Fruit fly (Drosophila melanogaster) whole organism, embryonic: Measurements from ENCODE around the gene fit.

Source experiments
- Abd-B ChIP-seq: fragments of 200-800 bp; sonication (Bioruptor generic); optimal IDR thresholded peaks from 2 replicates; lab custom pipeline; 2018; ENCODE audit warnings: missing biosample characterization, mild to moderate bottlenecking, missing genetic modification characterization, moderate library complexity
- Atf-2 ChIP-seq: fragments of 200-800 bp; sonication (Bioruptor generic); optimal IDR thresholded peaks from 2 replicates; lab custom pipeline; 2016; ENCODE audit warnings: missing biosample characterization, missing genetic modification characterization
- Bdp1 ChIP-seq: fragments of 200-800 bp; sonication (Bioruptor generic); optimal IDR thresholded peaks from 3 replicates; lab custom pipeline; 2016; ENCODE audit warnings: missing biosample characterization, missing genetic modification characterization
- CG10366 ChIP-seq: fragments of 200-800 bp; sonication (Bioruptor generic); IDR thresholded peaks from 2 replicates; pipeline ENCODE4 v1.3.6; 2022; ENCODE audit warnings: missing biosample characterization, missing genetic modification characterization
- CG11504 ChIP-seq: fragments of 200-800 bp; sonication (Bioruptor generic); optimal IDR thresholded peaks from 3 replicates; lab custom pipeline; 2019; ENCODE audit warnings: missing biosample characterization, mild to moderate bottlenecking, missing genetic modification characterization, moderate library complexity
- CG12391 ChIP-seq: fragments of 200-800 bp; sonication (Bioruptor generic); optimal IDR thresholded peaks from 3 replicates; lab custom pipeline; 2018; ENCODE audit warnings: missing biosample characterization, mild to moderate bottlenecking, missing genetic modification characterization, moderate library complexity
- CG13424 ChIP-seq: fragments of 200-800 bp; sonication (Bioruptor generic); optimal IDR thresholded peaks from 2 replicates; lab custom pipeline; 2019; ENCODE audit warnings: missing biosample characterization, mild to moderate bottlenecking, missing genetic modification characterization, moderate library complexity
- CG14050 ChIP-seq: fragments of 200-800 bp; sonication (Bioruptor generic); IDR thresholded peaks from 3 replicates; pipeline ENCODE4 v1.3.6; 2022; ENCODE audit warnings: missing biosample characterization, missing genetic modification characterization
- CG15073 ChIP-seq: fragments of 200-800 bp; sonication (Bioruptor generic); optimal IDR thresholded peaks from 2 replicates; lab custom pipeline; 2016; ENCODE audit warnings: missing biosample characterization, missing genetic modification characterization
- CG2199 ChIP-seq: fragments of 200-800 bp; sonication (Bioruptor generic); IDR thresholded peaks from 3 replicates; pipeline ENCODE4 v1.3.6; 2022; ENCODE audit warnings: missing biosample characterization, missing genetic modification characterization
- CG2678 ChIP-seq: fragments of 200-800 bp; sonication (Bioruptor generic); optimal IDR thresholded peaks from 3 replicates; lab custom pipeline; 2019; ENCODE audit warnings: missing biosample characterization, mild to moderate bottlenecking, missing genetic modification characterization, moderate library complexity
- CG31365 ChIP-seq: fragments of 200-800 bp; sonication (Bioruptor generic); optimal IDR thresholded peaks from 2 replicates; lab custom pipeline; 2018; ENCODE audit warnings: missing biosample characterization, mild to moderate bottlenecking, missing genetic modification characterization
- CG32767 ChIP-seq: fragments of 200-800 bp; sonication (Bioruptor generic); IDR thresholded peaks from 2 replicates; pipeline ENCODE4 v1.3.6; 2022; ENCODE audit warnings: missing biosample characterization, missing genetic modification characterization
- CG33213 ChIP-seq: fragments of 200-800 bp; sonication (Bioruptor generic); optimal IDR thresholded peaks from 3 replicates; lab custom pipeline; 2016; ENCODE audit warnings: missing biosample characterization, missing genetic modification characterization
- CG6683 ChIP-seq: fragments of 200-800 bp; sonication (Bioruptor generic); optimal IDR thresholded peaks from 2 replicates; lab custom pipeline; 2017; ENCODE audit warnings: missing biosample characterization, mild to moderate bottlenecking, missing genetic modification characterization, missing genetic modification reagents
- CG6813 ChIP-seq: fragments of 200-800 bp; sonication (Bioruptor generic); optimal IDR thresholded peaks from 2 replicates; lab custom pipeline; 2017; ENCODE audit warnings: missing biosample characterization, missing genetic modification characterization, mild to moderate bottlenecking, moderate library complexity, missing genetic modification reagents
- CG8478 ChIP-seq: fragments of >200 bp; optimal IDR thresholded peaks from 2 replicates; lab custom pipeline; 2018
- Chrac-16 ChIP-seq: fragments of 200-800 bp; sonication (Bioruptor generic); optimal IDR thresholded peaks from 3 replicates; lab custom pipeline; 2016; ENCODE audit warnings: missing biosample characterization, missing genetic modification characterization
- Dad ChIP-seq: fragments of 200-800 bp; sonication (Bioruptor generic); optimal IDR thresholded peaks from 3 replicates; lab custom pipeline; 2016; ENCODE audit warnings: missing biosample characterization, missing genetic modification characterization
- Dip3 ChIP-seq: fragments of 200-800 bp; sonication (Bioruptor generic); optimal IDR thresholded peaks from 3 replicates; lab custom pipeline; 2016; ENCODE audit warnings: missing biosample characterization, missing genetic modification characterization
- Eip74EF ChIP-seq, 2 experiments: fragments of 200-800 bp in 1 of 2; fragments of >200 bp in 1 of 2; sonication (Bioruptor generic) in 1 of 2; optimal IDR thresholded peaks; 2 replicates each; lab custom pipeline; 2017 to 2019; ENCODE audit warnings: missing biosample characterization in 2 of 2, missing genetic modification characterization in 2 of 2, mild to moderate bottlenecking in 1 of 2, moderate library complexity in 1 of 2
- Fer3 ChIP-seq: fragments of 200-800 bp; sonication (Bioruptor generic); optimal IDR thresholded peaks from 2 replicates; lab custom pipeline; 2018; ENCODE audit warnings: missing biosample characterization, mild to moderate bottlenecking, missing genetic modification characterization, moderate library complexity
- HmgD ChIP-seq: fragments of 200-800 bp; sonication (Bioruptor generic); optimal IDR thresholded peaks from 3 replicates; lab custom pipeline; 2016; ENCODE audit warnings: missing biosample characterization, missing genetic modification characterization
- Med ChIP-seq: fragments of 200-800 bp; sonication (Bioruptor generic); peaks from one replicate; lab custom pipeline; 2016; ENCODE audit warnings: missing biosample characterization, missing genetic modification characterization, mild to moderate bottlenecking, inconsistent platforms, moderate library complexity
- Myb ChIP-seq: fragments of 200-800 bp; sonication (Bioruptor generic); optimal IDR thresholded peaks from 2 replicates; lab custom pipeline; 2016; ENCODE audit warnings: missing biosample characterization, missing genetic modification characterization
- PHDP ChIP-seq: fragments of 200-800 bp; sonication (Bioruptor generic); optimal IDR thresholded peaks from 3 replicates; lab custom pipeline; 2018; ENCODE audit warnings: missing biosample characterization, mild to moderate bottlenecking, missing genetic modification characterization, moderate library complexity
- Poxn ChIP-seq: fragments of 200-800 bp; sonication (Bioruptor generic); IDR thresholded peaks from 2 replicates; pipeline ENCODE4 v1.3.6; 2022; ENCODE audit warnings: missing biosample characterization, missing genetic modification characterization
- Sox100B ChIP-seq: fragments of 200-800 bp; sonication (Bioruptor generic); optimal IDR thresholded peaks from 3 replicates; lab custom pipeline; 2018; ENCODE audit warnings: missing biosample characterization, mild to moderate bottlenecking, missing genetic modification characterization
- Sox102F ChIP-seq: fragments of 200-800 bp; sonication (Bioruptor generic); optimal IDR thresholded peaks from 2 replicates; lab custom pipeline; 2018; ENCODE audit warnings: missing biosample characterization, mild to moderate bottlenecking, missing genetic modification characterization, moderate library complexity
- ac ChIP-seq: fragments of 200-800 bp; sonication (Bioruptor generic); optimal IDR thresholded peaks from 3 replicates; lab custom pipeline; 2017; ENCODE audit warnings: missing biosample characterization, mild to moderate bottlenecking, missing genetic modification characterization
- ap ChIP-seq: fragments of 200-800 bp; sonication (Bioruptor generic); IDR thresholded peaks from 2 replicates; pipeline ENCODE4 v1.3.6; 2022; ENCODE audit warnings: missing biosample characterization, missing genetic modification characterization
- cas ChIP-seq: fragments of 200-800 bp; sonication (Bioruptor generic); IDR thresholded peaks from 2 replicates; pipeline ENCODE4 v1.3.6; 2022; ENCODE audit warnings: missing biosample characterization, missing genetic modification characterization
- ci ChIP-seq: fragments of 200-800 bp; sonication (Bioruptor generic); IDR thresholded peaks from 3 replicates; pipeline ENCODE4 v1.3.6; 2022; ENCODE audit warnings: missing biosample characterization, missing genetic modification characterization
- da ChIP-seq: fragments of 200-800 bp; sonication (Bioruptor generic); optimal IDR thresholded peaks from 2 replicates; lab custom pipeline; 2016; ENCODE audit warnings: missing biosample characterization, missing genetic modification characterization
- fu2 ChIP-seq: fragments of 200-800 bp; sonication (Bioruptor generic); optimal IDR thresholded peaks from 2 replicates; lab custom pipeline; 2016; ENCODE audit warnings: missing biosample characterization, missing genetic modification characterization
- gsb-n ChIP-seq: fragments of 200-800 bp; sonication (Bioruptor generic); optimal IDR thresholded peaks from 3 replicates; lab custom pipeline; 2018; ENCODE audit warnings: missing biosample characterization, mild to moderate bottlenecking, missing genetic modification characterization
- gt ChIP-seq: fragments of 200-800 bp; sonication (Bioruptor generic); IDR thresholded peaks from 2 replicates; pipeline ENCODE4 v1.3.6; 2022; ENCODE audit warnings: missing biosample characterization, missing genetic modification characterization
- insv ChIP-seq, 2 experiments: fragments of 200-800 bp; sonication (Bioruptor generic); optimal IDR thresholded peaks; 3 replicates each; lab custom pipeline; 2016 to 2018; ENCODE audit warnings: missing biosample characterization in 2 of 2, missing genetic modification characterization in 2 of 2
- mirr ChIP-seq: fragments of 200-800 bp; sonication (Bioruptor generic); optimal IDR thresholded peaks from 3 replicates; lab custom pipeline; 2018; ENCODE audit warnings: missing biosample characterization, mild to moderate bottlenecking, missing genetic modification characterization
- org-1 ChIP-seq: fragments of 200-800 bp; sonication (Bioruptor generic); optimal IDR thresholded peaks from 2 replicates; lab custom pipeline; 2017; ENCODE audit warnings: missing biosample characterization, missing genetic modification characterization
- pho ChIP-seq: fragments of 200-800 bp; sonication (Bioruptor generic); optimal IDR thresholded peaks from 2 replicates; lab custom pipeline; 2016; ENCODE audit warnings: missing biosample characterization, missing genetic modification characterization
- pnt ChIP-seq: fragments of 200-800 bp; sonication (Bioruptor generic); optimal IDR thresholded peaks from 3 replicates; lab custom pipeline; 2016; ENCODE audit warnings: missing biosample characterization, missing genetic modification characterization
- rib ChIP-seq: fragments of 200-800 bp; sonication (Bioruptor generic); IDR thresholded peaks from 2 replicates; pipeline ENCODE4 v1.3.6; 2022; ENCODE audit warnings: missing biosample characterization, missing genetic modification characterization
- run ChIP-seq: fragments of 200-800 bp; sonication (Bioruptor generic); optimal IDR thresholded peaks from 3 replicates; lab custom pipeline; 2018; ENCODE audit warnings: missing biosample characterization, mild to moderate bottlenecking, missing genetic modification characterization
- stc ChIP-seq: fragments of 200-800 bp; sonication (Bioruptor generic); IDR thresholded peaks from 2 replicates; pipeline ENCODE4 v1.3.6; 2022; ENCODE audit warnings: missing biosample characterization, missing genetic modification characterization
- trh ChIP-seq: fragments of 200-800 bp; sonication (Bioruptor generic); optimal IDR thresholded peaks from 2 replicates; lab custom pipeline; 2016; ENCODE audit warnings: missing biosample characterization, missing genetic modification characterization
- vvl ChIP-seq: fragments of 200-800 bp; sonication (Bioruptor generic); IDR thresholded peaks from 2 replicates; pipeline ENCODE4 v1.3.6; 2022; ENCODE audit warnings: missing biosample characterization, missing genetic modification characterization

Gene fit

DNA sequence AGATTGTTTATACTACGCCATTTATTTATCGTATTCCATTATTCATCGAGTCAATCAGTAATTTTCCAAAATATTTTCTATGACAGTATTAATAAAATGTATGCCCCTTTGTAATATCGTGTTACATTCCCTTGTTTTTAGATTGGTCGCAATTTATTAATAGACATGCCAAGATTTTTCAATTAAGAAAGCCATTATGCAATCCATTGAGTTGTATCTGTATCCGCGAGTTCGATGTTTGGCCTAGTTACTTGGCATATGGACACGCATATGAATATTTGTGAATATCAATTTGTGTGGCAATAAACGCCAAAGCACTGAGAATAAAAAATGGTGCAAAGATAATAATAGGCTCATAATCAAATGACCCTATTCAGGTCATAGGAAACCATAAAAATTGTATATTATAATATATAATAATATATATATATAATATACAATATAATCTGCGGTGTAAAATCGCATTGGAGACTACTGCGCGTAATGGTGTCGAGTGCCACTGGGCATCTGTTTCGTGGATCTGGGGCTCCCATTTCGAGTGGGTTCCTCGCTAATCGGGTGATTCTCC lies 20.4 kb downstream of the fit start (continued):
- peak; percentile 52; the same call in 1 of the 3 replicates for TF ChIP-seq ci (GFP tag; lab: Robert Waterston, UW)
- peak; percentile 57 for TF ChIP-seq Sox102F
- peak; percentile 38 for TF ChIP-seq CG2678 (tag; lab: Kevin White, UChicago)
- TF ChIP-seq CG6813 (GFP tag; lab: Kevin White, UChicago): peak; percentile 5
- 0 out of 2 replicates have a peak, but pooled peaks have one; percentile 9 for TF ChIP-seq CG10366 (GFP tag; lab: Robert Waterston, UW)
- TF ChIP-seq PHDP (tag; lab: Kevin White, UChicago): peak; percentile 22
- no peak for TF ChIP-seq ac (GFP tag; lab: Kevin White, UChicago)
- peak; percentile 43 for TF ChIP-seq CG12391 (tag; lab: Kevin White, UChicago)
- peak; percentile 17 for TF ChIP-seq Fer3 (tag; lab: Kevin White, UChicago)
- TF ChIP-seq Poxn (GFP tag; lab: Robert Waterston, UW): no peak
- TF ChIP-seq ap: peak; percentile 8; the same call in 1 of the 2 replicates

DNA sequence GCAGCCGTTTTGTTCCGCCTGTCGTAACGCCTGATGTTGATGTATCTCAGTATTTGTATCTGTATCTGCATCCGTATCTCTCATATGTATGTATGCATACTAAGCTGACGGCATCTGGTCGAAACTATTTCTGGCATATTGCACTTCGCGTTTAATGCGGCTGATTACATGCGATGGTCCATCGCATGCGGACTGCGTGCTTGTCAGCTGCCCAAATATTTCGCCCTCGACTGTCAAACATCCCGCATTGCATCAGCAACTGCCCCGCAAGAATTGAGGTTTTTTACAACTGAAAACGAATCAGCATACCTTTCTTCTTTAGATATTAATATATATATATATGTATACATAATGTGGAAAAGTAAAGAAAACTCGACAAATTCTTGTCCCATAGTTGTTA lies 21.4 kb downstream of the fit start:
- TF ChIP-seq CG2199 (GFP tag; lab: Robert Waterston, UW) (peak; percentile 6; the same call in 1 of the 3 replicates), CG31365 (tag; lab: Kevin White, UChicago) (no peak), rib (GFP tag; lab: Robert Waterston, UW) (no peak), Chrac-16 (GFP tag; lab: Kevin White, UChicago) (no peak), CG11504 (peak; percentile 7), Dad (GFP tag; lab: Kevin White, UChicago) (no peak), HmgD (GFP tag; lab: Kevin White, UChicago) (no peak), CG14050 (GFP tag; lab: Robert Waterston, UW) (no peak), vvl (GFP tag; lab: Robert Waterston, UW) (peak; percentile 36; the same call in 1 of the 2 replicates), Sox100B (GFP tag; lab: Kevin White, UChicago) (peak; percentile 3), CG15073 (GFP tag; lab: Kevin White, UChicago) (peak; percentile 80), gsb-n (peak; percentile 34), da (GFP tag; lab: Kevin White, UChicago) (no peak)

DNA sequence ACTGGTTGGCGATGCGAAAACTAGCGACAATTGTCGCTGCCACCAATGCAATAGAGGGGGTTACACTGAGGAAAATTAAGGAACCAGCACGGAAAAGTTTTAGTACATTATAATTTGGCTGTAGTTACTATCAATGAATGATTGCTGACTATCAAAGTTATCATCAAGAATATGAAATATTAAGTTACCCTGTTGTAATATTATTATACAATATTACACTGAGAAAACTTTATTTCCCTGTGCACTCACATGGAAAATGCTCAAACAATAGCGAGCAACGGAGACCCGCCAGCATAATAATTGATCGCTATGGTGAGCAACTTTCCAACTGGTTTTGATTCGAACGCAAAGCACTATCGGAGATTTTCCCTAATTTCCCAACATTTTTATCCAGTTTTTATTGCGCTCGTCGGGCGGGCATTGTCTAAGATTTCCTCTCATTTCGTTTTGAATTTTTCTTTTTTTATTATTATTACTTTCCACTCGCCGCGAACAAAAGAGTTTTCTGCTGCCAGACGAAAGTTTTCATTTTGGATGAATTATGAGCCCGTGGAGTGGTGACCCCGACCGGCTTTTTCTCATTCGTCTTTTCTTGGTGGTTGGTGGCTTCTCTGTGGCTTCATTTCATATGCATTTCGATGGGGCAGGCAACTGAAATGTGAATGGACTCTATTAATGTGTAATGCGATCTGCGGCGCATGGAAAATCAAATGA lies 22.0 kb downstream of the fit start:
- TF ChIP-seq gt (GFP tag; lab: Robert Waterston, UW) (peak; percentile 52), cas (GFP tag; lab: Robert Waterston, UW) (no peak), Bdp1 (peak; percentile 9), rib (GFP tag; lab: Robert Waterston, UW) (no peak), insv (GFP tag; optimal IDR thresholded peaks at IDR 0.05; lab: Kevin White, UChicago) (peak in 1 of 2 experiments; percentile 2), stc (peak; percentile 82), CG13424 (tag; lab: Kevin White, UChicago) (peak; percentile 87), Atf-2 (GFP tag; lab: Kevin White, UChicago) (peak; percentile 15), pnt (GFP tag; lab: Kevin White, UChicago) (peak; percentile 80), run (tag; lab: Kevin White, UChicago) (peak; percentile 83), CG8478 (no peak), pho (GFP tag; lab: Kevin White, UChicago) (no peak), mirr (GFP tag; lab: Kevin White, UChicago) (no peak), CG32767 (GFP tag; lab: Robert Waterston, UW) (peak; percentile 65), Dip3 (GFP tag; lab: Kevin White, UChicago) (no peak), Myb (no peak), Abd-B (GFP tag; lab: Kevin White, UChicago) (peak; percentile 67), Fer3 (tag; lab: Kevin White, UChicago) (peak; percentile 25), CG6683 (GFP tag; lab: Kevin White, UChicago) (peak; percentile 7), fu2 (GFP tag; lab: Kevin White, UChicago) (no peak), trh (GFP tag; lab: Kevin White, UChicago) (peak; percentile 25), vvl (GFP tag; lab: Robert Waterston, UW) (peak; percentile 90), CG33213 (peak; percentile 38), Med (GFP tag; lab: Kevin White, UChicago) (peak; percentile 58), Eip74EF (GFP tag; optimal IDR thresholded peaks at IDR 0.05; lab: Kevin White, UChicago) (peak in 1 of 2 experiments; percentile 81), org-1 (GFP tag; lab: Kevin White, UChicago) (peak; percentile 87)
